Worm (Caenorhabditis elegans) whole organism, L2 larva: Measurements from ENCODE around the gene B0273.1.

Experiments
- C34F6.9 ChIP-seq: fragments of 150-350 bp; optimal IDR thresholded peaks from 2 replicates; lab custom pipeline; 2014; ENCODE audit warnings: missing biosample characterization, missing genetic modification characterization
- F13H6.1 ChIP-seq: sonication (generic microtip); optimal IDR thresholded peaks from 2 replicates; lab custom pipeline; 2016; ENCODE audit warnings: missing genetic modification characterization, missing compliant biosample characterization
- R02D3.7 ChIP-seq: fragments of 150-350 bp; optimal IDR thresholded peaks from 2 replicates; lab custom pipeline; 2014; ENCODE audit warnings: missing biosample characterization, missing genetic modification characterization
- Y55F3AM.14 ChIP-seq: fragments of 200-800 bp; sonication (Bioruptor generic); optimal IDR thresholded peaks from 2 replicates; lab custom pipeline; 2018; ENCODE audit warnings: mild to moderate bottlenecking, missing genetic modification characterization, missing compliant biosample characterization
- ZK546.5 ChIP-seq: sonication (generic microtip); optimal IDR thresholded peaks from 2 replicates; lab custom pipeline; 2017; ENCODE audit warnings: missing biosample characterization, missing genetic modification characterization
- aly-2 ChIP-seq: fragments of 150-350 bp; optimal IDR thresholded peaks from 2 replicates; lab custom pipeline; 2014; ENCODE audit warnings: missing biosample characterization, missing genetic modification characterization
- ama-1 ChIP-seq: fragments of 150-350 bp; optimal IDR thresholded peaks from 2 replicates; lab custom pipeline; 2018; ENCODE audit warnings: inconsistent platforms
- blmp-1 ChIP-seq: sonication (generic microtip); optimal IDR thresholded peaks from 2 replicates; lab custom pipeline; 2017; ENCODE audit warnings: missing genetic modification characterization, mild to moderate bottlenecking, missing compliant biosample characterization, antibody characterized with exemption, moderate library complexity; ENCODE audit not compliant: insufficient read depth
- ceh-82 ChIP-seq: fragments of 150-350 bp; optimal IDR thresholded peaks from 2 replicates; lab custom pipeline; 2014; ENCODE audit warnings: missing biosample characterization, missing genetic modification characterization
- crh-2 ChIP-seq: sonication (generic microtip); optimal IDR thresholded peaks from 2 replicates; lab custom pipeline; 2017; ENCODE audit warnings: missing biosample characterization, missing genetic modification characterization
- dmd-4 ChIP-seq: sonication (generic microtip); optimal IDR thresholded peaks from 2 replicates; lab custom pipeline; 2017; ENCODE audit warnings: missing biosample characterization, missing genetic modification characterization
- egl-27 ChIP-seq: sonication (generic microtip); optimal IDR thresholded peaks from 3 replicates; lab custom pipeline; 2017; ENCODE audit warnings: missing biosample characterization, missing genetic modification reagents, missing genetic modification characterization
- elt-3 ChIP-seq: sonication (generic microtip); optimal IDR thresholded peaks from 2 replicates; lab custom pipeline; 2017; ENCODE audit warnings: missing biosample characterization, missing genetic modification characterization
- fos-1 ChIP-seq: fragments of 150-350 bp; optimal IDR thresholded peaks from 2 replicates; lab custom pipeline; 2014; ENCODE audit warnings: missing biosample characterization, missing genetic modification characterization
- gmeb-1 ChIP-seq: fragments of 150-350 bp; optimal IDR thresholded peaks from 2 replicates; lab custom pipeline; 2014; ENCODE audit warnings: missing biosample characterization, missing genetic modification characterization
- lin-11 ChIP-seq: fragments of 150-350 bp; sonication (generic microtip); optimal IDR thresholded peaks from 2 replicates; lab custom pipeline; 2014; ENCODE audit warnings: missing biosample characterization, missing genetic modification characterization, inconsistent platforms, mixed read lengths
- lin-13 ChIP-seq: fragments of 150-350 bp; optimal IDR thresholded peaks from 2 replicates; lab custom pipeline; 2014; ENCODE audit warnings: missing biosample characterization, missing genetic modification reagents, missing genetic modification characterization
- mab-5 ChIP-seq: fragments of 150-350 bp; optimal IDR thresholded peaks from 2 replicates; lab custom pipeline; 2014; ENCODE audit warnings: missing biosample characterization, missing genetic modification characterization
- mdl-1 ChIP-seq, 2 experiments: fragments of 150-350 bp in 1 of 2; sonication (generic microtip) in 1 of 2; optimal IDR thresholded peaks; 2 replicates each; lab custom pipeline; 2017; ENCODE audit warnings: missing biosample characterization in 2 of 2, missing genetic modification characterization in 2 of 2
- nhr-10 ChIP-seq: sonication (generic microtip); optimal IDR thresholded peaks from 2 replicates; lab custom pipeline; 2017; ENCODE audit warnings: missing biosample characterization, missing genetic modification characterization
- nhr-11 ChIP-seq: fragments of 150-350 bp; optimal IDR thresholded peaks from 2 replicates; lab custom pipeline; 2014; ENCODE audit warnings: missing biosample characterization, missing genetic modification characterization
- nhr-12 ChIP-seq: fragments of 150-350 bp; optimal IDR thresholded peaks from 2 replicates; lab custom pipeline; 2014; ENCODE audit warnings: missing biosample characterization, missing genetic modification characterization
- nhr-129 ChIP-seq: fragments of 150-350 bp; optimal IDR thresholded peaks from 2 replicates; lab custom pipeline; 2014; ENCODE audit warnings: missing biosample characterization, missing genetic modification characterization
- nhr-21 ChIP-seq: fragments of 150-350 bp; optimal IDR thresholded peaks from 2 replicates; lab custom pipeline; 2014; ENCODE audit warnings: missing biosample characterization, missing genetic modification characterization
- nhr-237 ChIP-seq: fragments of 150-350 bp; optimal IDR thresholded peaks from 2 replicates; lab custom pipeline; 2014; ENCODE audit warnings: missing biosample characterization, missing genetic modification characterization
- nhr-6 ChIP-seq: fragments of 150-350 bp; optimal IDR thresholded peaks from 2 replicates; lab custom pipeline; 2014; ENCODE audit warnings: missing biosample characterization, missing genetic modification characterization
- nhr-77 ChIP-seq: fragments of 150-350 bp; optimal IDR thresholded peaks from 2 replicates; lab custom pipeline; 2014; ENCODE audit warnings: missing biosample characterization, missing genetic modification characterization
- peb-1 ChIP-seq: fragments of 150-350 bp; optimal IDR thresholded peaks from 2 replicates; lab custom pipeline; 2014; ENCODE audit warnings: missing biosample characterization, missing genetic modification characterization
- sem-4 ChIP-seq: fragments of 150-350 bp; optimal IDR thresholded peaks from 2 replicates; lab custom pipeline; 2014; ENCODE audit warnings: missing biosample characterization, missing genetic modification reagents, missing genetic modification characterization
- skn-1 ChIP-seq: sonication (generic microtip); optimal IDR thresholded peaks from 2 replicates; lab custom pipeline; 2017; ENCODE audit warnings: missing biosample characterization, missing genetic modification characterization
- sma-3 ChIP-seq: sonication (generic microtip); optimal IDR thresholded peaks from 2 replicates; lab custom pipeline; 2016; ENCODE audit warnings: missing genetic modification reagents, missing genetic modification characterization, missing compliant biosample characterization
- snpc-4 ChIP-seq: fragments of 150-350 bp; optimal IDR thresholded peaks from 2 replicates; lab custom pipeline; 2014; ENCODE audit warnings: missing biosample characterization, missing genetic modification characterization
- unc-39 ChIP-seq: fragments of 150-350 bp; optimal IDR thresholded peaks from 2 replicates; lab custom pipeline; 2014; ENCODE audit warnings: missing biosample characterization, missing genetic modification characterization
- unc-55 ChIP-seq: fragments of 150-350 bp; sonication (generic microtip); optimal IDR thresholded peaks from 3 replicates; lab custom pipeline; 2014; ENCODE audit warnings: missing biosample characterization, missing genetic modification reagents, missing genetic modification characterization
- unc-62 ChIP-seq: fragments of 150-350 bp; optimal IDR thresholded peaks from 2 replicates; lab custom pipeline; 2014; ENCODE audit warnings: missing biosample characterization, missing genetic modification reagents, missing genetic modification characterization
- ztf-1 ChIP-seq: fragments of 200-800 bp; sonication (Bioruptor generic); conservative IDR thresholded peaks from 2 replicates; pipeline ENCODE4 v1.3.6; 2022; ENCODE audit warnings: missing genetic modification characterization, missing compliant biosample characterization
- ztf-4 ChIP-seq: fragments of 150-350 bp; optimal IDR thresholded peaks from 2 replicates; lab custom pipeline; 2014; ENCODE audit warnings: missing biosample characterization, missing genetic modification characterization

Gene B0273.1

ce11 chrIV:5526711-5527383 lies 33.1 kb downstream of the B0273.1 start:
- TF ChIP-seq ztf-4 (tag; lab: Kevin White, UChicago) (no peak), nhr-6 (tag; lab: Kevin White, UChicago) (no peak), nhr-237 (tag; lab: Kevin White, UChicago) (no peak), ZK546.5 (tag; lab: Kevin White, UChicago) (no peak), dmd-4 (tag; lab: Kevin White, UChicago) (no peak), snpc-4 (tag; lab: Kevin White, UChicago) (no peak), nhr-11 (no peak), fos-1 (no peak), egl-27 (no peak), nhr-21 (tag; lab: Kevin White, UChicago) (no peak), Y55F3AM.14 (GFP tag; lab: Kevin White, UChicago) (no peak), gmeb-1 (tag; lab: Kevin White, UChicago) (no peak), ceh-82 (tag; lab: Kevin White, UChicago) (no peak)

- TF ChIP-seq aly-2 (tag; lab: Kevin White, UChicago) (no peak), nhr-12 (tag; lab: Kevin White, UChicago) (no peak), R02D3.7 (tag; lab: Kevin White, UChicago) (no peak), ama-1 (lab: Kevin White, UChicago) (no peak), ceh-82 (tag; lab: Kevin White, UChicago) (no peak)
Measured at ce11 chrIV:5528285-5528684, 34.5 kb downstream of the B0273.1 start, which contains the start of gene unc-5. unc-5 (minus strand) TSS chrIV:5528338.

DNA sequence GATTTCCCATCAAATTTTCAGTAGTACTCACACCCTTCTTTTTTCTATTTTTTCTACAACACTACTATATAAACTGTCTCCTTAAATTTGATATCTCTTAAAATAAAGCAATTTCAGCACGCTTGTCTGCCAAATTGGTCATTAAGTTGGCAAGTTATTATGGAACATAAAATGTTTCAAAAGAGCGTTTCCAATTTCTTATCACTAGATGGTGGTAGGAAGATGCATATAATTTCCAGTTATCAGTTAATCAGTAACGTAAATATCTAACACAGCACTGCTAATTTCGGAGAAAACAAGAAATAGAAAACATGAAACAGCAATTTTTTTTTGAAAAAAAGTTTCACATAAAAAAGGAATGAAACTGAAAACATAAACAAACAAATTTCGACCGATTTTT lies 37.2 kb downstream of the B0273.1 start:
- no peak for TF ChIP-seq crh-2 (tag; lab: Kevin White, UChicago)
- TF ChIP-seq ztf-1 (GFP tag; lab: Robert Waterston, UW), result no peak
- no peak for TF ChIP-seq dmd-4 (tag; lab: Kevin White, UChicago)
- no peak for TF ChIP-seq skn-1 (tag; lab: Kevin White, UChicago)
- TF ChIP-seq Y55F3AM.14 (GFP tag; lab: Kevin White, UChicago), result no peak
- TF ChIP-seq fos-1, result peak; percentile 4
- TF ChIP-seq ZK546.5 (tag; lab: Kevin White, UChicago), result no peak
- TF ChIP-seq, all 48 proteins: peak for 1

ce11 chrIV:5533556-5533955 lies 39.8 kb downstream of the B0273.1 start:
- no peak for TF ChIP-seq mdl-1 (tag; optimal IDR thresholded peaks at IDR 0.05; lab: Kevin White, UChicago)
- no peak for TF ChIP-seq lin-13 (GFP tag; lab: Kevin White, UChicago)
- no peak for TF ChIP-seq nhr-11
- no peak for TF ChIP-seq ZK546.5 (tag; lab: Kevin White, UChicago)
- TF ChIP-seq F13H6.1, result no peak
- TF ChIP-seq nhr-77 (tag; lab: Kevin White, UChicago), result no peak
- TF ChIP-seq nhr-237 (tag; lab: Kevin White, UChicago), result no peak
- no peak for TF ChIP-seq peb-1 (tag; lab: Kevin White, UChicago)
- no peak for TF ChIP-seq aly-2 (tag; lab: Kevin White, UChicago)
- TF ChIP-seq lin-11, result no peak
- no peak for TF ChIP-seq gmeb-1 (tag; lab: Kevin White, UChicago)
- TF ChIP-seq ceh-82 (tag; lab: Kevin White, UChicago), result no peak
- TF ChIP-seq blmp-1 (tag; lab: Kevin White, UChicago), result no peak
- TF ChIP-seq mab-5 (tag; lab: Kevin White, UChicago), result no peak

DNA sequence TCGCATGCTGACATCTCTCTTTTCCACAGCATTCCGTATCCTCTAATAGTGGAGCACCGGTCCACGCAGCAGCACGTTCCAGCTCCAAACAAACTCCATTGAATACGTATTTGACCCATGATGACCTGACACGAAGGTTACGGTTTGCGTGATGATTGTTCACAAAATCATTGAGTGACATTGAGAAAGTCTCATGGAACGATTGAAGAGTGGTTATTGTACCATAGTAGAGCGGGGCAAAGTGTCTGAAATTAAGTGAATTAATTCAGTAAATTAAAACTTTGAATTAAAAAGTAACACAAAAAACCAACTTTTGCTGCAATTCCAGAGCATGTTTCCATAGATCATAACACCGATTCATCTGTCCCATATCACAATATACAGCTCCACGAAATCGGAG lies 40.8 kb downstream of the B0273.1 start:
- TF ChIP-seq C34F6.9 (tag; lab: Kevin White, UChicago) (no peak), nhr-12 (tag; lab: Kevin White, UChicago) (no peak), R02D3.7 (tag; lab: Kevin White, UChicago) (no peak), nhr-10 (tag; lab: Kevin White, UChicago) (no peak), nhr-129 (no peak), crh-2 (tag; lab: Kevin White, UChicago) (no peak), unc-62 (no peak), lin-13 (GFP tag; lab: Kevin White, UChicago) (no peak), gmeb-1 (tag; lab: Kevin White, UChicago) (no peak), sem-4 (tag; lab: Kevin White, UChicago) (no peak), peb-1 (tag; lab: Kevin White, UChicago) (no peak), mab-5 (tag; lab: Kevin White, UChicago) (no peak), skn-1 (tag; lab: Kevin White, UChicago) (no peak), unc-39 (tag; lab: Kevin White, UChicago) (no peak), elt-3 (tag; lab: Kevin White, UChicago) (no peak), nhr-77 (tag; lab: Kevin White, UChicago) (no peak), sma-3 (GFP tag; lab: Kevin White, UChicago) (no peak), unc-55 (no peak)
